Fruit fly (Drosophila melanogaster): Measurements from ENCODE around the gene CG17806.

The CG17806 gene

DNA sequence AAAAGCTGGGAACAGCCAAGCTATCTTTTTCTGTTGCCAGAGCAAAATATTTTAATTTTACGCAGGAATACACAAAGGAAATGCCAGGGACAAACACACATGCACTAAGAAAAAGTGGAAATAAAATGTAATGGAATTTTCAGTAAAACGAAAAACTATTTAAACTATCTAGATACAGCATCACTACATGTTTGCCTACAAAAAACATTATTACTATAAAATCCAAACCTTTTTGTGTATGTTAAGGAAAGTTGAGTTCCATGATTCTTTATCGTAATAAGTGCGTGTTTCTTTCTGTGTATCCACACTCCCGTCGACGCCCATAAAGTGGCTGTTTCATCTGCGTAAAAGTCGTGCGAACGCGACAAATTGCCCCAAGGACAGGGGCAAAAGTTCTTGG is 46.1 kb upstream of the CG17806 start (continued):
- TF ChIP-seq Fer3 (tag; optimal IDR thresholded peaks at IDR 0.05) (peak; percentile 20), CG11093 (GFP tag; IDR thresholded peaks at IDR 0.05) (0 out of 3 replicates have a peak, but pooled peaks have one; percentile 15), Sox102F (GFP tag; optimal IDR thresholded peaks at IDR 0.05) (peak; percentile 38), Ada2b (GFP tag; IDR thresholded peaks at IDR 0.05) (0 out of 2 replicates have a peak, but pooled peaks have one; percentile 18)

DNA sequence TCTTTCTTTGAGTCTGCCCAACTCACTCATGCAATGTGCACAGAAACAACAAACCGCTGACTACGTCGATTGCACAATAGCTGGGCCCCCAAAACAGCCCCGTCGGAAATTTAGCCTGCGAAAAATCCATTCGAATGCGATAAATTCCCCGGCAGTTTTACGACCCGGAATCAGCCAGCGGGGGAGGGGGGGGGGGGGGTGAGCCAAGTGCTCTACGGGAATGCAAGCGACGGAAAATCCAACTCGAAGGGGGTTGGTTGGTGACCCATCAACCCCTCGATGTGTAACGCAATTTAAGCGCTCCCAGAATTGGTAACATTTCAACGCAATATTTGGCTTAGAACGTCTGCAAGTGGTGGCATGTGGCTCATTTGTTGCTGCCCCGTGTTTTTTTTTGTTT is 43.9 kb upstream of the CG17806 start:
- TF ChIP-seq usp (GFP tag; optimal IDR thresholded peaks at IDR 0.05): no peak
- no peak for TF ChIP-seq CG3838 (GFP tag; optimal IDR thresholded peaks at IDR 0.05)
- no peak for TF ChIP-seq h (optimal IDR thresholded peaks at IDR 0.05)
- TF ChIP-seq CG32532 (GFP tag; IDR thresholded peaks at IDR 0.05): no peak
- TF ChIP-seq CG8944 (GFP tag; optimal IDR thresholded peaks at IDR 0.05): no peak
- TF ChIP-seq Hr51 (GFP tag; optimal IDR thresholded peaks at IDR 0.05): no peak
- peak; percentile 50; the same call in 2 of the 3 replicates for TF ChIP-seq CG7963 (GFP tag; IDR thresholded peaks at IDR 0.05; ENCODE audit: partially characterized antibody)
- no peak for TF ChIP-seq fd96Cb (tag; optimal IDR thresholded peaks at IDR 0.05)
- no peak for TF ChIP-seq CG43689 (GFP tag; IDR thresholded peaks at IDR 0.05)
- TF ChIP-seq CG14965 (GFP tag; optimal IDR thresholded peaks at IDR 0.05; ENCODE audit: borderline replicate concordance): no peak
- peak; percentile 46; the same call in 1 of the 2 replicates for TF ChIP-seq Bgb (GFP tag; IDR thresholded peaks at IDR 0.05; ENCODE audit: partially characterized antibody)
- no peak for TF ChIP-seq H2.0 (GFP tag; IDR thresholded peaks at IDR 0.05)
- TF ChIP-seq MESR4 (GFP tag; optimal IDR thresholded peaks at IDR 0.05): no peak
- TF ChIP-seq onecut (GFP tag; IDR thresholded peaks at IDR 0.05): no peak
- no peak for TF ChIP-seq CG15696 (tag; optimal IDR thresholded peaks at IDR 0.05)
- no peak for TF ChIP-seq Max (GFP tag; optimal IDR thresholded peaks at IDR 0.05)
- peak; percentile 42; the same call in 1 of the 2 replicates for TF ChIP-seq seq (GFP tag; IDR thresholded peaks at IDR 0.05)
- TF ChIP-seq CG2875 (GFP tag; optimal IDR thresholded peaks at IDR 0.05): no peak
- peak; percentile 82 for TF ChIP-seq sd (tag; optimal IDR thresholded peaks at IDR 0.05)
- TF ChIP-seq unpg (GFP tag; optimal IDR thresholded peaks at IDR 0.05): no peak
- no peak for TF ChIP-seq Oaz (GFP tag; IDR thresholded peaks at IDR 0.05)
- peak; percentile 26; the same call in 1 of the 3 replicates for TF ChIP-seq z (GFP tag; IDR thresholded peaks at IDR 0.05)
- no peak for TF ChIP-seq so (GFP tag; IDR thresholded peaks at IDR 0.05)
- no peak for TF ChIP-seq CG7372 (GFP tag; IDR thresholded peaks at IDR 0.05)
- TF ChIP-seq TFAM (GFP tag; optimal IDR thresholded peaks at IDR 0.05): no peak
- TF ChIP-seq Fer3 (tag; optimal IDR thresholded peaks at IDR 0.05): no peak
- TF ChIP-seq oc (tag; optimal IDR thresholded peaks at IDR 0.05): no peak
- TF ChIP-seq CG17829 (tag; optimal IDR thresholded peaks at IDR 0.05): no peak
- TF ChIP-seq trem (tag; optimal IDR thresholded peaks at IDR 0.05): no peak
- TF ChIP-seq MBD-R2 (GFP tag; IDR thresholded peaks at IDR 0.05): no peak
- no peak for TF ChIP-seq ara (GFP tag; IDR thresholded peaks at IDR 0.05)
- no peak for TF ChIP-seq Optix (GFP tag; IDR thresholded peaks at IDR 0.05)
- TF ChIP-seq D19B (GFP tag; optimal IDR thresholded peaks at IDR 0.05): no peak
- no peak for TF ChIP-seq CG11247 (GFP tag; IDR thresholded peaks at IDR 0.05)
- TF ChIP-seq lola (GFP tag; optimal IDR thresholded peaks at IDR 0.05): no peak
- TF ChIP-seq CG2202 (tag; optimal IDR thresholded peaks at IDR 0.05): no peak
- no peak for TF ChIP-seq CG3281 (GFP tag; optimal IDR thresholded peaks at IDR 0.05)
- TF ChIP-seq CG6791 (GFP tag; IDR thresholded peaks at IDR 0.05; ENCODE audit: partially characterized antibody): peak; percentile 77
- no peak for TF ChIP-seq Elba2 (GFP tag; optimal IDR thresholded peaks at IDR 0.05)
- TF ChIP-seq CG10959 (GFP tag; IDR thresholded peaks at IDR 0.05): no peak
- no peak for TF ChIP-seq HLH3B (GFP tag; IDR thresholded peaks at IDR 0.05)
- peak; percentile 52; the same call in 2 of the 3 replicates for TF ChIP-seq Opbp (GFP tag; IDR thresholded peaks at IDR 0.05; ENCODE audit: partially characterized antibody)
- TF ChIP-seq kni (GFP tag; optimal IDR thresholded peaks at IDR 0.05): no peak
- TF ChIP-seq Chrac-16 (GFP tag; optimal IDR thresholded peaks at IDR 0.05): no peak
- no peak for TF ChIP-seq Ravus (GFP tag; IDR thresholded peaks at IDR 0.05)
- TF ChIP-seq pum (GFP tag; optimal IDR thresholded peaks at IDR 0.05): no peak
